Worm (Caenorhabditis elegans) whole organism, late embryonic: ENCODE results near the gene ztf-31.

ENCODE experiments used
- Y22D7AL.16 ChIP-seq: sonication (generic microtip); optimal IDR thresholded peaks from 2 replicates; lab custom pipeline; 2016; ENCODE audit warnings: missing genetic modification characterization, missing compliant biosample characterization
- ama-1 ChIP-seq: fragments of 150-350 bp; optimal IDR thresholded peaks from 2 replicates; lab custom pipeline; 2014
- ceh-19 ChIP-seq: fragments of 200-800 bp; sonication (Bioruptor generic); optimal IDR thresholded peaks from 2 replicates; lab custom pipeline; 2018; ENCODE audit warnings: mild to moderate bottlenecking, missing genetic modification characterization, missing compliant biosample characterization
- ceh-2 ChIP-seq: sonication (generic microtip); optimal IDR thresholded peaks from 2 replicates; lab custom pipeline; 2016; ENCODE audit warnings: missing genotype, missing genetic modification characterization, missing compliant biosample characterization
- ceh-9 ChIP-seq: sonication (generic microtip); optimal IDR thresholded peaks from 2 replicates; lab custom pipeline; 2016; ENCODE audit warnings: mild to moderate bottlenecking, missing genetic modification characterization, inconsistent platforms, missing compliant biosample characterization
- hlh-30 ChIP-seq: sonication (generic microtip); optimal IDR thresholded peaks from 2 replicates; lab custom pipeline; 2017; ENCODE audit warnings: antibody characterized with exemption, missing genetic modification characterization, missing compliant biosample characterization; ENCODE audit not compliant: insufficient read depth
- lim-6 ChIP-seq: sonication (generic microtip); optimal IDR thresholded peaks from 2 replicates; lab custom pipeline; 2016; ENCODE audit warnings: missing genetic modification characterization, missing compliant biosample characterization
- mec-3 ChIP-seq: sonication (generic microtip); optimal IDR thresholded peaks from 2 replicates; lab custom pipeline; 2016; ENCODE audit warnings: borderline replicate concordance, missing genetic modification characterization, missing compliant biosample characterization
- pag-3 ChIP-seq: sonication (generic microtip); optimal IDR thresholded peaks from 2 replicates; lab custom pipeline; 2016; ENCODE audit warnings: missing compliant biosample characterization, missing genetic modification characterization, borderline replicate concordance
- tbx-2 ChIP-seq: sonication (generic microtip); optimal IDR thresholded peaks from 2 replicates; lab custom pipeline; 2016; ENCODE audit warnings: missing genetic modification characterization, missing compliant biosample characterization

- no peak for TF ChIP-seq Y22D7AL.16 (tag; lab: Kevin White, UChicago)
- TF ChIP-seq ceh-2 (tag; lab: Kevin White, UChicago): no peak
- no peak for TF ChIP-seq hlh-30
- TF ChIP-seq ama-1 (lab: Kevin White, UChicago): no peak
- TF ChIP-seq ceh-19 (GFP tag; lab: Kevin White, UChicago): no peak
- no peak for TF ChIP-seq tbx-2 (tag; lab: Kevin White, UChicago)
- TF ChIP-seq mec-3 (tag; lab: Kevin White, UChicago): no peak
- TF ChIP-seq ceh-9 (tag; lab: Kevin White, UChicago): no peak
- TF ChIP-seq lim-6 (tag; lab: Kevin White, UChicago): no peak
- TF ChIP-seq pag-3 (tag; lab: Kevin White, UChicago): no peak
These were observed 37.9 kb upstream of the ztf-31 start for ce11 chrIII:7203130-7203775.
